Fruit fly (Drosophila melanogaster) whole organism, pupa: Measurements from ENCODE around the gene hdm.

Experiments used
- CG10348 ChIP-seq: fragments of 200-800 bp; sonication (Bioruptor generic); IDR thresholded peaks from 2 replicates; pipeline ENCODE4 v1.3.6; 2022; ENCODE audit warnings: missing biosample characterization, missing genetic modification characterization
- CG12605 ChIP-seq: fragments of 200-800 bp; sonication (Bioruptor generic); IDR thresholded peaks from 2 replicates; pipeline ENCODE4 v1.3.6; 2022; ENCODE audit warnings: missing biosample characterization, missing genetic modification characterization
- CG13204 ChIP-seq: fragments of 200-800 bp; sonication (Bioruptor generic); optimal IDR thresholded peaks from 2 replicates; lab custom pipeline; 2018; ENCODE audit warnings: missing biosample characterization, mild to moderate bottlenecking, missing genetic modification characterization, moderate library complexity
- CG14655 ChIP-seq: fragments of 200-800 bp; sonication (Bioruptor generic); optimal IDR thresholded peaks from 3 replicates; lab custom pipeline; 2017; ENCODE audit warnings: mild to moderate bottlenecking, missing biosample characterization, missing genetic modification reagents, missing genetic modification characterization
- CG15710 ChIP-seq: fragments of 200-800 bp; sonication (Bioruptor generic); optimal IDR thresholded peaks from 2 replicates; lab custom pipeline; 2018; ENCODE audit warnings: missing biosample characterization, mild to moderate bottlenecking, missing genetic modification characterization, moderate library complexity
- CG17806 ChIP-seq: fragments of 200-800 bp; sonication (Bioruptor generic); optimal IDR thresholded peaks from 2 replicates; lab custom pipeline; 2018; ENCODE audit warnings: missing biosample characterization, mild to moderate bottlenecking, missing genetic modification characterization, moderate library complexity
- CG32121 ChIP-seq: fragments of 200-800 bp; sonication (Bioruptor generic); IDR thresholded peaks from 2 replicates; pipeline ENCODE4 v1.3.6; 2022; ENCODE audit warnings: missing biosample characterization, missing genetic modification characterization
- CG34367 ChIP-seq: fragments of 200-800 bp; sonication (Bioruptor generic); optimal IDR thresholded peaks from 2 replicates; lab custom pipeline; 2018; ENCODE audit warnings: missing biosample characterization, mild to moderate bottlenecking, missing genetic modification characterization
- CG4496 ChIP-seq: fragments of 200-800 bp; sonication (Bioruptor generic); IDR thresholded peaks from 3 replicates; pipeline ENCODE4 v1.3.6; 2022; ENCODE audit warnings: missing biosample characterization, missing genetic modification characterization
- CG8159 ChIP-seq: fragments of 200-800 bp; sonication (Bioruptor generic); optimal IDR thresholded peaks from 3 replicates; lab custom pipeline; 2018; ENCODE audit warnings: missing biosample characterization, mild to moderate bottlenecking, missing genetic modification characterization, moderate library complexity
- CG8301 ChIP-seq: fragments of 200-800 bp; sonication (Bioruptor generic); optimal IDR thresholded peaks from 2 replicates; lab custom pipeline; 2018; ENCODE audit warnings: missing biosample characterization, mild to moderate bottlenecking, missing genetic modification characterization
- CG9948 ChIP-seq: fragments of 200-800 bp; sonication (Bioruptor generic); optimal IDR thresholded peaks from 2 replicates; lab custom pipeline; 2018; ENCODE audit warnings: missing biosample characterization, mild to moderate bottlenecking, missing genetic modification characterization, moderate library complexity
- D1 ChIP-seq: fragments of 200-800 bp; sonication (Bioruptor generic); optimal IDR thresholded peaks from 2 replicates; lab custom pipeline; 2018; ENCODE audit warnings: missing biosample characterization, mild to moderate bottlenecking, missing genetic modification characterization, moderate library complexity
- EcR ChIP-seq: fragments of 200-800 bp; sonication (Bioruptor generic); optimal IDR thresholded peaks from 3 replicates; lab custom pipeline; 2019; ENCODE audit warnings: missing biosample characterization, missing genetic modification characterization, mild to moderate bottlenecking, moderate library complexity, missing genetic modification reagents
- Ets98B ChIP-seq: fragments of 200-800 bp; sonication (Bioruptor generic); IDR thresholded peaks from 2 replicates; pipeline ENCODE4 v1.3.6; 2022; ENCODE audit warnings: missing biosample characterization, missing genetic modification characterization
- Pif1A ChIP-seq: fragments of 200-800 bp; sonication (Bioruptor generic); optimal IDR thresholded peaks from 3 replicates; lab custom pipeline; 2016; ENCODE audit warnings: missing biosample characterization, missing genetic modification characterization
- Pif1B ChIP-seq: fragments of 200-800 bp; sonication (Bioruptor generic); optimal IDR thresholded peaks from 3 replicates; lab custom pipeline; 2016; ENCODE audit warnings: missing biosample characterization, missing genetic modification characterization
- Snoo ChIP-seq: fragments of 200-800 bp; sonication (Bioruptor generic); optimal IDR thresholded peaks from 3 replicates; lab custom pipeline; 2017; ENCODE audit warnings: missing biosample characterization, mild to moderate bottlenecking, missing genetic modification characterization, inconsistent platforms
- fd96Ca ChIP-seq: fragments of 200-800 bp; sonication (Bioruptor generic); IDR thresholded peaks from 3 replicates; pipeline ENCODE4 v1.3.6; 2022; ENCODE audit warnings: missing biosample characterization, missing genetic modification characterization
- gl ChIP-seq: fragments of 200-800 bp; sonication (Bioruptor generic); optimal IDR thresholded peaks from 2 replicates; lab custom pipeline; 2018; ENCODE audit warnings: missing biosample characterization, mild to moderate bottlenecking, missing genetic modification characterization
- rn ChIP-seq: fragments of 200-800 bp; sonication (Bioruptor generic); IDR thresholded peaks from 2 replicates; pipeline ENCODE4 v1.3.6; 2022; ENCODE audit warnings: missing biosample characterization, missing genetic modification characterization

hdm gene

dm6 chrX:7883926-7884325, 36.0 kb downstream of the hdm start, which contains the start of gene Ir7f:
Gene Ir7f (minus strand): TSS chrX:7884026.
- TF ChIP-seq CG4496 (GFP tag; lab: Robert Waterston, UW), result no peak
- TF ChIP-seq, all 21 proteins: peak for 0

- no peak for TF ChIP-seq CG13204
- no peak for TF ChIP-seq CG17806 (tag; lab: Kevin White, UChicago)
- TF ChIP-seq CG4496 (GFP tag; lab: Robert Waterston, UW), result no peak
- TF ChIP-seq CG12605, result no peak
- TF ChIP-seq CG34367 (tag; lab: Kevin White, UChicago), result no peak
- TF ChIP-seq Pif1A (GFP tag; lab: Kevin White, UChicago), result no peak
- no peak for TF ChIP-seq Ets98B (GFP tag; lab: Robert Waterston, UW)
- no peak for TF ChIP-seq rn (GFP tag; lab: Robert Waterston, UW)
- no peak for TF ChIP-seq CG9948 (tag; lab: Kevin White, UChicago)
- TF ChIP-seq CG15710 (tag; lab: Kevin White, UChicago), result no peak
- no peak for TF ChIP-seq CG10348 (GFP tag; lab: Robert Waterston, UW)
- no peak for TF ChIP-seq Snoo (tag; lab: Kevin White, UChicago)
- TF ChIP-seq CG14655, result no peak
- no peak for TF ChIP-seq Pif1B (GFP tag; lab: Kevin White, UChicago)
- no peak for TF ChIP-seq D1 (tag; lab: Kevin White, UChicago)
- TF ChIP-seq, all 21 proteins: peak for 0
These were observed 38.4 kb downstream of the hdm start, which contains the start of gene Ir7e for dm6 chrX:7881579-7881978. Gene Ir7e (minus strand): TSS chrX:7881679.

dm6 chrX:7878736-7879135, 41.2 kb downstream of the hdm start, which contains the start of gene Ir7d:
Gene Ir7d (minus strand): TSS chrX:7878836.
- no peak for TF ChIP-seq D1 (tag; lab: Kevin White, UChicago)
- TF ChIP-seq fd96Ca (GFP tag; lab: Robert Waterston, UW), result no peak
- TF ChIP-seq CG17806 (tag; lab: Kevin White, UChicago), result no peak
- TF ChIP-seq CG12605, result no peak
- no peak for TF ChIP-seq CG15710 (tag; lab: Kevin White, UChicago)
- no peak for TF ChIP-seq CG10348 (GFP tag; lab: Robert Waterston, UW)
- TF ChIP-seq Ets98B (GFP tag; lab: Robert Waterston, UW), result no peak
- no peak for TF ChIP-seq CG13204
- no peak for TF ChIP-seq CG8159 (tag; lab: Kevin White, UChicago)
- no peak for TF ChIP-seq rn (GFP tag; lab: Robert Waterston, UW)
- TF ChIP-seq CG8301 (tag; lab: Kevin White, UChicago), result no peak
- no peak for TF ChIP-seq gl (tag; lab: Kevin White, UChicago)
- no peak for TF ChIP-seq Snoo (tag; lab: Kevin White, UChicago)
- TF ChIP-seq CG14655, result no peak
- no peak for TF ChIP-seq CG34367 (tag; lab: Kevin White, UChicago)
- no peak for TF ChIP-seq Pif1B (GFP tag; lab: Kevin White, UChicago)
- TF ChIP-seq, all 21 proteins: peak for 0

- TF ChIP-seq EcR (no peak), CG17806 (tag; lab: Kevin White, UChicago) (no peak), CG32121 (GFP tag; lab: Robert Waterston, UW) (no peak), D1 (tag; lab: Kevin White, UChicago) (no peak), Snoo (tag; lab: Kevin White, UChicago) (no peak), CG4496 (GFP tag; lab: Robert Waterston, UW) (no peak), CG8159 (tag; lab: Kevin White, UChicago) (no peak), Pif1B (GFP tag; lab: Kevin White, UChicago) (no peak), fd96Ca (GFP tag; lab: Robert Waterston, UW) (no peak), rn (GFP tag; lab: Robert Waterston, UW) (no peak), CG14655 (no peak), CG8301 (tag; lab: Kevin White, UChicago) (no peak), CG10348 (GFP tag; lab: Robert Waterston, UW) (no peak), Ets98B (GFP tag; lab: Robert Waterston, UW) (no peak), CG15710 (tag; lab: Kevin White, UChicago) (no peak), CG34367 (tag; lab: Kevin White, UChicago) (no peak)
These were observed 45.8 kb downstream of the hdm start, which contains the start of gene Ir7c for dm6 chrX:7874094-7874493. Gene Ir7c (plus strand): TSS chrX:7874394.

dm6 chrX:7873172-7873930, 46.6 kb downstream of the hdm start, which contains the start of gene dec:
Gene dec (minus strand): TSS chrX:7873222.
- TF ChIP-seq CG9948 (tag; lab: Kevin White, UChicago), result no peak
- TF ChIP-seq CG8301 (tag; lab: Kevin White, UChicago), result no peak
- TF ChIP-seq gl (tag; lab: Kevin White, UChicago), result no peak
- TF ChIP-seq CG13204, result no peak
- no peak for TF ChIP-seq rn (GFP tag; lab: Robert Waterston, UW)
- no peak for TF ChIP-seq Ets98B (GFP tag; lab: Robert Waterston, UW)
- TF ChIP-seq CG12605, result no peak
- no peak for TF ChIP-seq CG15710 (tag; lab: Kevin White, UChicago)
- TF ChIP-seq CG14655, result no peak
- TF ChIP-seq Snoo (tag; lab: Kevin White, UChicago), result no peak
- TF ChIP-seq CG10348 (GFP tag; lab: Robert Waterston, UW), result no peak
- no peak for TF ChIP-seq Pif1B (GFP tag; lab: Kevin White, UChicago)
- no peak for TF ChIP-seq EcR
- TF ChIP-seq CG17806 (tag; lab: Kevin White, UChicago), result no peak
- TF ChIP-seq CG34367 (tag; lab: Kevin White, UChicago), result no peak
- TF ChIP-seq fd96Ca (GFP tag; lab: Robert Waterston, UW), result no peak
- TF ChIP-seq CG4496 (GFP tag; lab: Robert Waterston, UW), result no peak
- no peak for TF ChIP-seq CG8159 (tag; lab: Kevin White, UChicago)
- no peak for TF ChIP-seq Pif1A (GFP tag; lab: Kevin White, UChicago)
